Fruit fly (Drosophila melanogaster) whole organism, prepupa: ENCODE measurements around the gene Pax.
A peak's percentile ranks its signal among the peaks of the same experiment; 100 is the strongest.

Source experiments
- Blimp-1 ChIP-seq: fragments of 200-800 bp; sonication (Bioruptor generic); optimal IDR thresholded peaks from 3 replicates; lab custom pipeline; 2017; ENCODE audit warnings: missing biosample characterization, missing genetic modification characterization, mild to moderate bottlenecking, moderate library complexity, missing genetic modification reagents
- CG10631 ChIP-seq: fragments of 200-800 bp; sonication (Bioruptor generic); optimal IDR thresholded peaks from 2 replicates; lab custom pipeline; 2016; ENCODE audit warnings: missing biosample characterization, missing genetic modification characterization
- CG10669 ChIP-seq: fragments of 200-800 bp; sonication (Bioruptor generic); optimal IDR thresholded peaks from 3 replicates; lab custom pipeline; 2018; ENCODE audit warnings: missing biosample characterization, mild to moderate bottlenecking, missing genetic modification characterization, moderate library complexity
- CG11902 ChIP-seq: fragments of 200-800 bp; sonication (Bioruptor generic); optimal IDR thresholded peaks from 3 replicates; lab custom pipeline; 2016; ENCODE audit warnings: missing biosample characterization, missing genetic modification characterization
- CG15336 ChIP-seq: fragments of 200-800 bp; sonication (Bioruptor generic); IDR thresholded peaks from 2 replicates; pipeline ENCODE4 v1.3.6; 2022; ENCODE audit warnings: missing biosample characterization, missing genetic modification characterization
- CG1621 ChIP-seq: fragments of 200-800 bp; sonication (Bioruptor generic); optimal IDR thresholded peaks from 3 replicates; lab custom pipeline; 2018; ENCODE audit warnings: missing biosample characterization, mild to moderate bottlenecking, missing genetic modification characterization
- CG16779 ChIP-seq: fragments of 200-800 bp; sonication (Bioruptor generic); optimal IDR thresholded peaks from 3 replicates; lab custom pipeline; 2017; ENCODE audit warnings: missing biosample characterization, mild to moderate bottlenecking, missing genetic modification characterization
- CG3032 ChIP-seq: fragments of 200-800 bp; optimal IDR thresholded peaks from 2 replicates; lab custom pipeline; 2019; ENCODE audit warnings: missing biosample characterization, mild to moderate bottlenecking, missing genetic modification characterization, moderate library complexity
- CG31627 ChIP-seq: fragments of 200-800 bp; sonication (Bioruptor generic); optimal IDR thresholded peaks from 3 replicates; lab custom pipeline; 2016; ENCODE audit warnings: missing biosample characterization, missing genetic modification characterization
- CG32006 ChIP-seq: fragments of 200-800 bp; sonication (Bioruptor generic); optimal IDR thresholded peaks from 3 replicates; lab custom pipeline; 2017; ENCODE audit warnings: missing biosample characterization, mild to moderate bottlenecking, missing genetic modification characterization
- CG3919 ChIP-seq: fragments of 200-800 bp; sonication (Bioruptor generic); optimal IDR thresholded peaks from 3 replicates; lab custom pipeline; 2016; ENCODE audit warnings: missing biosample characterization, missing genetic modification characterization
- CG4318 ChIP-seq: fragments of 200-800 bp; sonication (Bioruptor generic); optimal IDR thresholded peaks from 3 replicates; lab custom pipeline; 2017; ENCODE audit warnings: missing biosample characterization, mild to moderate bottlenecking, missing genetic modification characterization
- CG6276 ChIP-seq: fragments of 200-800 bp; sonication (Bioruptor generic); optimal IDR thresholded peaks from 2 replicates; lab custom pipeline; 2017; ENCODE audit warnings: missing biosample characterization, mild to moderate bottlenecking, missing genetic modification characterization
- CG6792 ChIP-seq: fragments of 200-800 bp; sonication (Bioruptor generic); optimal IDR thresholded peaks from 3 replicates; lab custom pipeline; 2016; ENCODE audit warnings: missing biosample characterization, missing genetic modification characterization
- CG6808 ChIP-seq: fragments of 200-800 bp; sonication (Bioruptor generic); optimal IDR thresholded peaks from 3 replicates; lab custom pipeline; 2017; ENCODE audit warnings: missing biosample characterization, missing genetic modification characterization, mild to moderate bottlenecking, moderate library complexity, missing genetic modification reagents
- CG6854 ChIP-seq: fragments of 200-800 bp; sonication (Bioruptor generic); optimal IDR thresholded peaks from 2 replicates; lab custom pipeline; 2017; ENCODE audit warnings: missing biosample characterization, mild to moderate bottlenecking, missing genetic modification characterization
- CG7368 ChIP-seq: fragments of 200-800 bp; sonication (Bioruptor generic); optimal IDR thresholded peaks from 3 replicates; lab custom pipeline; 2016; ENCODE audit warnings: missing biosample characterization, missing genetic modification characterization
- CG8632 ChIP-seq: fragments of 200-800 bp; sonication (Bioruptor generic); optimal IDR thresholded peaks from 3 replicates; lab custom pipeline; 2016; ENCODE audit warnings: missing biosample characterization, missing genetic modification characterization
- CG9139 ChIP-seq: fragments of 200-800 bp; sonication (Bioruptor generic); optimal IDR thresholded peaks from 3 replicates; lab custom pipeline; 2017; ENCODE audit warnings: missing biosample characterization, mild to moderate bottlenecking, missing genetic modification characterization
- Eip75B ChIP-seq: fragments of 200-800 bp; sonication (Bioruptor generic); optimal IDR thresholded peaks from 3 replicates; lab custom pipeline; 2016; ENCODE audit warnings: missing biosample characterization, missing genetic modification characterization
- Eip78C ChIP-seq: fragments of 200-800 bp; sonication (Bioruptor generic); peaks from one replicate; lab custom pipeline; 2016; ENCODE audit warnings: missing biosample characterization, missing genetic modification characterization
- Gug ChIP-seq: fragments of 200-800 bp; sonication (Bioruptor generic); IDR thresholded peaks from 2 replicates; pipeline ENCODE4 v1.3.6; 2022; ENCODE audit warnings: missing biosample characterization, missing genetic modification characterization
- Hr38 ChIP-seq: sonication (Bioruptor generic); optimal IDR thresholded peaks from 2 replicates; lab custom pipeline; 2016; ENCODE audit warnings: missing biosample characterization, missing genetic modification characterization
- Hr39 ChIP-seq: fragments of 200-800 bp; sonication (Bioruptor generic); optimal IDR thresholded peaks from 2 replicates; lab custom pipeline; 2016; ENCODE audit warnings: missing biosample characterization, missing genetic modification characterization
- OdsH ChIP-seq: fragments of 200-800 bp; sonication (Bioruptor generic); optimal IDR thresholded peaks from 3 replicates; lab custom pipeline; 2016; ENCODE audit warnings: missing biosample characterization, missing genetic modification characterization
- Smox ChIP-seq: fragments of 200-800 bp; sonication (Bioruptor generic); optimal IDR thresholded peaks from 3 replicates; lab custom pipeline; 2016; ENCODE audit warnings: missing biosample characterization, missing genetic modification characterization
- Sox102F ChIP-seq: fragments of 200-800 bp; sonication (Bioruptor generic); optimal IDR thresholded peaks from 2 replicates; lab custom pipeline; 2016; ENCODE audit warnings: missing biosample characterization, mild to moderate bottlenecking, missing genetic modification characterization
- Sox14 ChIP-seq: fragments of 200-800 bp; sonication (Bioruptor generic); optimal IDR thresholded peaks from 3 replicates; lab custom pipeline; 2016; ENCODE audit warnings: missing biosample characterization, missing genetic modification characterization
- Sox15 ChIP-seq: fragments of 200-800 bp; sonication (Bioruptor generic); optimal IDR thresholded peaks from 3 replicates; lab custom pipeline; 2016; ENCODE audit warnings: missing biosample characterization, missing genetic modification characterization
- achi ChIP-seq: fragments of 200-800 bp; sonication (Bioruptor generic); optimal IDR thresholded peaks from 3 replicates; lab custom pipeline; 2016; ENCODE audit warnings: missing biosample characterization, missing genetic modification characterization
- cyc ChIP-seq: fragments of 200-800 bp; sonication (Bioruptor generic); optimal IDR thresholded peaks from 3 replicates; lab custom pipeline; 2016; ENCODE audit warnings: missing biosample characterization, missing genetic modification characterization
- dac ChIP-seq: fragments of 200-800 bp; sonication (Bioruptor generic); optimal IDR thresholded peaks from 2 replicates; lab custom pipeline; 2017; ENCODE audit warnings: missing biosample characterization, mild to moderate bottlenecking, missing genetic modification characterization
- dsx ChIP-seq: fragments of 200-800 bp; optimal IDR thresholded peaks from 3 replicates; lab custom pipeline; 2019; ENCODE audit warnings: missing biosample characterization, mild to moderate bottlenecking, missing genetic modification characterization, moderate library complexity; ENCODE audit not compliant: poor library complexity, severe bottlenecking
- eg ChIP-seq: fragments of 200-800 bp; sonication (Bioruptor generic); IDR thresholded peaks from 3 replicates; pipeline ENCODE4 v1.3.6; 2022; ENCODE audit warnings: missing biosample characterization, missing genetic modification characterization
- esn ChIP-seq: fragments of 200-800 bp; sonication (Bioruptor generic); optimal IDR thresholded peaks from 2 replicates; lab custom pipeline; 2016; ENCODE audit warnings: missing biosample characterization, mild to moderate bottlenecking, missing genetic modification characterization, moderate library complexity
- fd59A ChIP-seq: fragments of 200-800 bp; sonication (Bioruptor generic); optimal IDR thresholded peaks from 2 replicates; lab custom pipeline; 2017; ENCODE audit warnings: missing biosample characterization, mild to moderate bottlenecking, missing genetic modification characterization, missing genetic modification reagents
- fd85E ChIP-seq: fragments of 200-800 bp; sonication (Bioruptor generic); optimal IDR thresholded peaks from 3 replicates; lab custom pipeline; 2016; ENCODE audit warnings: missing biosample characterization, missing genetic modification characterization
- fkh ChIP-seq: fragments of 200-800 bp; sonication (Bioruptor generic); optimal IDR thresholded peaks from 3 replicates; lab custom pipeline; 2017; ENCODE audit warnings: missing biosample characterization, mild to moderate bottlenecking, missing genetic modification characterization, moderate library complexity
- lz ChIP-seq: fragments of 200-800 bp; sonication (Bioruptor generic); optimal IDR thresholded peaks from 3 replicates; lab custom pipeline; 2016; ENCODE audit warnings: missing biosample characterization, missing genetic modification characterization
- net ChIP-seq: fragments of 200-800 bp; sonication (Bioruptor generic); optimal IDR thresholded peaks from 3 replicates; lab custom pipeline; 2016; ENCODE audit warnings: missing biosample characterization, missing genetic modification characterization
- salr ChIP-seq, 2 experiments: fragments of 200-800 bp; sonication (Bioruptor generic); optimal IDR thresholded peaks; 3 replicates each; lab custom pipeline; 2016 to 2018; ENCODE audit warnings: missing biosample characterization in 2 of 2, missing genetic modification characterization in 2 of 2, mild to moderate bottlenecking in 1 of 2
- spab ChIP-seq: fragments of 200-800 bp; sonication (Bioruptor generic); optimal IDR thresholded peaks from 2 replicates; lab custom pipeline; 2017; ENCODE audit warnings: missing biosample characterization, mild to moderate bottlenecking, missing genetic modification characterization, missing genetic modification reagents
- svp ChIP-seq: fragments of 200-800 bp; sonication (Bioruptor generic); peaks from one replicate; lab custom pipeline; 2016; ENCODE audit warnings: missing biosample characterization, missing genetic modification characterization
- vri ChIP-seq: fragments of 200-800 bp; sonication (Bioruptor generic); optimal IDR thresholded peaks from 3 replicates; lab custom pipeline; 2016; ENCODE audit warnings: missing biosample characterization, mild to moderate bottlenecking, missing genetic modification characterization

Pax gene

dm6 chr2L:19363530-19363929 is 62.9 kb downstream of the Pax start (continued):
- TF ChIP-seq dac = no peak
- TF ChIP-seq esn = peak; percentile 31
- TF ChIP-seq spab = no peak
- no peak for TF ChIP-seq CG6792 (GFP tag; lab: Kevin White, UChicago)
- TF ChIP-seq Smox = peak; percentile 22
- no peak for TF ChIP-seq Hr39
- no peak for TF ChIP-seq cyc (GFP tag; lab: Kevin White, UChicago)
- TF ChIP-seq CG11902 (GFP tag; lab: Kevin White, UChicago) = no peak
- no peak for TF ChIP-seq fd85E (GFP tag; lab: Kevin White, UChicago)
- TF ChIP-seq eg (GFP tag; lab: Robert Waterston, UW) = 0 out of 3 replicates have a peak, but pooled peaks have one; percentile 31
- no peak for TF ChIP-seq CG10669 (GFP tag; lab: Kevin White, UChicago)
- TF ChIP-seq Hr38 (GFP tag; lab: Kevin White, UChicago) = no peak
- peak; percentile 11 for TF ChIP-seq CG10631 (GFP tag; lab: Kevin White, UChicago)
- TF ChIP-seq Blimp-1 = no peak
- peak; percentile 41 for TF ChIP-seq Sox102F (GFP tag; lab: Kevin White, UChicago)
- peak; percentile 60 for TF ChIP-seq fkh (GFP tag; lab: Kevin White, UChicago)
- TF ChIP-seq CG6808 (GFP tag; lab: Kevin White, UChicago) = peak; percentile 8
- TF ChIP-seq CG1621 = peak; percentile 22
- no peak for TF ChIP-seq salr (GFP tag; optimal IDR thresholded peaks at IDR 0.05; lab: Kevin White, UChicago)
- no peak for TF ChIP-seq fd59A (GFP tag; lab: Kevin White, UChicago)
- TF ChIP-seq CG32006 (GFP tag; lab: Kevin White, UChicago) = peak; percentile 25
- TF ChIP-seq CG3032 (tag; lab: Kevin White, UChicago) = no peak
- no peak for TF ChIP-seq CG16779 (tag; lab: Kevin White, UChicago)
- TF ChIP-seq CG3919 = peak; percentile 67
- no peak for TF ChIP-seq CG4318
- no peak for TF ChIP-seq lz (GFP tag; lab: Kevin White, UChicago)
- no peak for TF ChIP-seq CG8632 (GFP tag; lab: Kevin White, UChicago)
- no peak for TF ChIP-seq CG6276 (GFP tag; lab: Kevin White, UChicago)
- TF ChIP-seq Eip78C (GFP tag; lab: Kevin White, UChicago) = peak; percentile 70
- no peak for TF ChIP-seq CG6854 (GFP tag; lab: Kevin White, UChicago)
- TF ChIP-seq vri (GFP tag; lab: Kevin White, UChicago) = no peak

- TF ChIP-seq CG16779 (tag; lab: Kevin White, UChicago) (no peak), CG6854 (GFP tag; lab: Kevin White, UChicago) (peak; percentile 18), dsx (GFP tag; lab: Kevin White, UChicago) (no peak), vri (GFP tag; lab: Kevin White, UChicago) (no peak), fd85E (GFP tag; lab: Kevin White, UChicago) (no peak), Sox102F (GFP tag; lab: Kevin White, UChicago) (no peak), Sox14 (GFP tag; lab: Kevin White, UChicago) (no peak), Eip78C (GFP tag; lab: Kevin White, UChicago) (peak; percentile 27), svp (GFP tag; lab: Kevin White, UChicago) (peak; percentile 74), Gug (GFP tag; lab: Robert Waterston, UW) (no peak), fd59A (GFP tag; lab: Kevin White, UChicago) (no peak), CG32006 (GFP tag; lab: Kevin White, UChicago) (no peak), Hr39 (no peak)
These were observed 63.5 kb downstream of the Pax start, which contains the start of gene dnt for dm6 chr2L:19362734-19363363. Gene dnt (minus strand): TSS chr2L:19363227.

- TF ChIP-seq fkh (GFP tag; lab: Kevin White, UChicago) (no peak), CG6854 (GFP tag; lab: Kevin White, UChicago) (peak; percentile 32), cyc (GFP tag; lab: Kevin White, UChicago) (peak; percentile 70), CG8632 (GFP tag; lab: Kevin White, UChicago) (peak; percentile 68), CG31627 (GFP tag; lab: Kevin White, UChicago) (peak; percentile 78), Eip75B (GFP tag; lab: Kevin White, UChicago) (peak; percentile 73), OdsH (GFP tag; lab: Kevin White, UChicago) (peak; percentile 73), Hr39 (peak; percentile 78), CG6792 (GFP tag; lab: Kevin White, UChicago) (peak; percentile 79), CG9139 (peak; percentile 42), CG6808 (GFP tag; lab: Kevin White, UChicago) (peak; percentile 59), CG15336 (GFP tag; lab: Robert Waterston, UW) (peak; percentile 64), achi (GFP tag; lab: Kevin White, UChicago) (peak; percentile 75), Sox102F (GFP tag; lab: Kevin White, UChicago) (peak; percentile 85), Sox15 (GFP tag; lab: Kevin White, UChicago) (peak; percentile 69), fd59A (GFP tag; lab: Kevin White, UChicago) (peak; percentile 60), net (GFP tag; lab: Kevin White, UChicago) (peak; percentile 62), CG7368 (GFP tag; lab: Kevin White, UChicago) (peak; percentile 53), vri (GFP tag; lab: Kevin White, UChicago) (peak; percentile 52), CG32006 (GFP tag; lab: Kevin White, UChicago) (peak; percentile 71)
These were observed 64.7 kb downstream of the Pax start for dm6 chr2L:19361632-19362142.
